Fruit fly (Drosophila melanogaster) whole organism, prepupa: Measurements from ENCODE around the gene Cpr67B.

Experiments used
- Blimp-1 ChIP-seq: fragments of 200-800 bp; sonication (Bioruptor generic); optimal IDR thresholded peaks from 3 replicates; lab custom pipeline; 2017; ENCODE audit warnings: missing biosample characterization, missing genetic modification characterization, mild to moderate bottlenecking, moderate library complexity, missing genetic modification reagents
- CG3032 ChIP-seq: fragments of 200-800 bp; optimal IDR thresholded peaks from 2 replicates; lab custom pipeline; 2019; ENCODE audit warnings: missing biosample characterization, mild to moderate bottlenecking, missing genetic modification characterization, moderate library complexity
- CG3919 ChIP-seq: fragments of 200-800 bp; sonication (Bioruptor generic); optimal IDR thresholded peaks from 3 replicates; lab custom pipeline; 2016; ENCODE audit warnings: missing biosample characterization, missing genetic modification characterization
- CG9139 ChIP-seq: fragments of 200-800 bp; sonication (Bioruptor generic); optimal IDR thresholded peaks from 3 replicates; lab custom pipeline; 2017; ENCODE audit warnings: missing biosample characterization, mild to moderate bottlenecking, missing genetic modification characterization
- Ets96B ChIP-seq: fragments of 200-800 bp; optimal IDR thresholded peaks from 2 replicates; lab custom pipeline; 2019; ENCODE audit warnings: missing biosample characterization, mild to moderate bottlenecking, missing genetic modification characterization, moderate library complexity
- Hr39 ChIP-seq: fragments of 200-800 bp; sonication (Bioruptor generic); optimal IDR thresholded peaks from 2 replicates; lab custom pipeline; 2016; ENCODE audit warnings: missing biosample characterization, missing genetic modification characterization
- Lpt ChIP-seq: fragments of 200-800 bp; sonication (Bioruptor generic); optimal IDR thresholded peaks from 3 replicates; lab custom pipeline; 2016; ENCODE audit warnings: missing biosample characterization, missing genetic modification characterization
- OdsH ChIP-seq: fragments of 200-800 bp; sonication (Bioruptor generic); optimal IDR thresholded peaks from 3 replicates; lab custom pipeline; 2016; ENCODE audit warnings: missing biosample characterization, missing genetic modification characterization
- Sox14 ChIP-seq: fragments of 200-800 bp; sonication (Bioruptor generic); optimal IDR thresholded peaks from 3 replicates; lab custom pipeline; 2016; ENCODE audit warnings: missing biosample characterization, missing genetic modification characterization

DNA sequence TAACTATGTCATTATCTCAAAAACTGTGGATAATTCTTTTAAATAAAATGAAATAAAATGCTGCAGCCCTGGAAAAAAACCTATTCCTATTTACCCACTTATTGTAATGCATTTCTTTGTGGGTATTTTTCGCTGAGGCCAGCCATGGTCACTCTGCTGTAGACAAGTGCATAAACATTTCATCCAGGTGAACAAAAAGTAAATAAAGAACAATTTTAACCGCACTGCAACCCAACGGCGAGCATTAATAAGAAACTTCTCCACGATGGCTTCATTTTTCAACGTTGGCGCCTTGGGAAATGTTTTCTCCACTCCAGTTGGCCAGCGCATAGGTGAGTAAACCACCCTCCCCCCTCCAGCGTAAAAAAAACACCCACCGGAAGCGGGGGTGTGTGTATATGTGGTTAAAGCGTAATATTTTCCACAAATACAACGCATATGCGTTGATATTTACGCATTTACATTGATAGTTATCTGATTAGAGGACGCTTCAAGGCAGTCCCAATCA, 42.2 kb downstream of the Cpr67B start, which contains the start of gene CG3529:
- TF ChIP-seq Sox14 (GFP tag; lab: Kevin White, UChicago) = peak; percentile 25
- peak; percentile 17 for TF ChIP-seq Hr39 (GFP tag; lab: Kevin White, UChicago)
- TF ChIP-seq OdsH (GFP tag; lab: Kevin White, UChicago) = peak; percentile 8
- no peak for TF ChIP-seq Lpt (GFP tag; lab: Kevin White, UChicago)
- TF ChIP-seq Blimp-1 = no peak
- no peak for TF ChIP-seq CG3919
- TF ChIP-seq Ets96B (tag; lab: Kevin White, UChicago) = no peak
- TF ChIP-seq CG3032 (tag; lab: Kevin White, UChicago) = peak; percentile 7
- no peak for TF ChIP-seq CG9139 (GFP tag; lab: Kevin White, UChicago)
